Worm (Caenorhabditis elegans) whole organism, early embryonic: ENCODE measurements around the gene Y69H2.1.

Experiments
- B0310.2 ChIP-seq: sonication (generic microtip); optimal IDR thresholded peaks from 2 replicates; lab custom pipeline; 2016; ENCODE audit warnings: mild to moderate bottlenecking, missing genetic modification characterization, missing compliant biosample characterization
- F13C5.2 ChIP-seq: sonication (generic microtip); optimal IDR thresholded peaks from 2 replicates; lab custom pipeline; 2017; ENCODE audit warnings: mild to moderate bottlenecking, missing genetic modification characterization, inconsistent platforms, missing compliant biosample characterization
- aly-1 ChIP-seq: sonication (generic microtip); optimal IDR thresholded peaks from 2 replicates; lab custom pipeline; 2016; ENCODE audit warnings: missing genetic modification characterization, missing compliant biosample characterization
- ama-1 ChIP-seq: fragments of 150-350 bp; optimal IDR thresholded peaks from 2 replicates; lab custom pipeline; 2014
- ceh-13 ChIP-seq: fragments of 200-800 bp; sonication (Bioruptor generic); optimal IDR thresholded peaks from 2 replicates; lab custom pipeline; 2018; ENCODE audit warnings: mild to moderate bottlenecking, missing genetic modification characterization, missing compliant biosample characterization
- ceh-36 ChIP-seq: sonication (generic microtip); optimal IDR thresholded peaks from 2 replicates; lab custom pipeline; 2016; ENCODE audit warnings: missing genetic modification characterization, inconsistent platforms, missing compliant biosample characterization
- ets-7 ChIP-seq: sonication (generic microtip); optimal IDR thresholded peaks from 2 replicates; lab custom pipeline; 2016; ENCODE audit warnings: missing genotype, missing genetic modification characterization, missing compliant biosample characterization
- flt-1 ChIP-seq: fragments of 200-800 bp; sonication (Bioruptor generic); IDR thresholded peaks from 2 replicates; pipeline ENCODE4 v1.3.6; 2022; ENCODE audit warnings: missing genetic modification characterization, missing compliant biosample characterization
- hmbx-1 ChIP-seq: sonication (generic microtip); optimal IDR thresholded peaks from 2 replicates; lab custom pipeline; 2016; ENCODE audit warnings: mild to moderate bottlenecking, missing genetic modification characterization, missing compliant biosample characterization
- hmg-4 ChIP-seq: fragments of 200-800 bp; sonication (Bioruptor generic); optimal IDR thresholded peaks from 2 replicates; lab custom pipeline; 2018; ENCODE audit warnings: mild to moderate bottlenecking, missing genetic modification characterization, missing compliant biosample characterization
- hnd-1 ChIP-seq: sonication (generic microtip); optimal IDR thresholded peaks from 2 replicates; lab custom pipeline; 2016; ENCODE audit warnings: missing genetic modification characterization, missing compliant biosample characterization
- pes-1 ChIP-seq: fragments of 200-800 bp; sonication (Bioruptor generic); IDR thresholded peaks from 2 replicates; pipeline ENCODE4 v1.3.6; 2022; ENCODE audit warnings: missing genetic modification reagents, missing genetic modification characterization, missing compliant biosample characterization
- scrt-1 ChIP-seq: fragments of 200-800 bp; sonication (Bioruptor generic); IDR thresholded peaks from 2 replicates; pipeline ENCODE4 v1.3.6; 2022; ENCODE audit warnings: missing genetic modification characterization, missing compliant biosample characterization
- sea-1 ChIP-seq: fragments of 200-800 bp; sonication (Bioruptor generic); conservative IDR thresholded peaks from 2 replicates; pipeline ENCODE4 v1.3.6; 2022; ENCODE audit warnings: missing genetic modification characterization, missing compliant biosample characterization
- tbx-11 ChIP-seq: fragments of 200-800 bp; sonication (Bioruptor generic); IDR thresholded peaks from 2 replicates; pipeline ENCODE4 v1.3.6; 2022; ENCODE audit warnings: missing genetic modification characterization, missing compliant biosample characterization
- tbx-37 ChIP-seq: fragments of 200-800 bp; sonication (Bioruptor generic); conservative IDR thresholded peaks from 2 replicates; pipeline ENCODE4 v1.3.6; 2022; ENCODE audit warnings: missing genetic modification reagents, missing genetic modification characterization, missing compliant biosample characterization
- tra-4 ChIP-seq: sonication (generic microtip); optimal IDR thresholded peaks from 2 replicates; lab custom pipeline; 2017; ENCODE audit warnings: missing genetic modification characterization, missing compliant biosample characterization

Gene Y69H2.1

ce11 chrV:18605510-18605909 lies 16.9 kb downstream of the Y69H2.1 start:
- no peak for TF ChIP-seq F13C5.2
- TF ChIP-seq hmg-4, result no peak
- no peak for TF ChIP-seq ets-7 (tag; lab: Kevin White, UChicago)
- TF ChIP-seq hnd-1 (tag; lab: Kevin White, UChicago), result no peak

ce11 chrV:18597779-18598178 lies 24.6 kb downstream of the Y69H2.1 start:
- TF ChIP-seq ets-7 (tag; lab: Kevin White, UChicago) (no peak), ceh-36 (tag; lab: Kevin White, UChicago) (peak; percentile 83), hmbx-1 (tag; lab: Kevin White, UChicago) (no peak), B0310.2 (tag; lab: Kevin White, UChicago) (no peak)

ce11 chrV:18596240-18596639 lies 26.1 kb downstream of the Y69H2.1 start:
- TF ChIP-seq B0310.2 (tag; lab: Kevin White, UChicago) (no peak), tbx-37 (GFP tag; lab: Robert Waterston, UW) (no peak), ceh-36 (tag; lab: Kevin White, UChicago) (no peak), tra-4 (tag; lab: Kevin White, UChicago) (no peak), ets-7 (tag; lab: Kevin White, UChicago) (no peak), tbx-11 (no peak), hmg-4 (no peak), F13C5.2 (no peak), pes-1 (GFP tag; lab: Robert Waterston, UW) (no peak), flt-1 (GFP tag; lab: Robert Waterston, UW) (no peak), aly-1 (tag; lab: Kevin White, UChicago) (no peak)

- no peak for TF ChIP-seq scrt-1 (GFP tag; lab: Robert Waterston, UW)
- no peak for TF ChIP-seq tbx-11
- no peak for TF ChIP-seq tra-4 (tag; lab: Kevin White, UChicago)
- no peak for TF ChIP-seq ceh-13 (GFP tag; lab: Kevin White, UChicago)
- TF ChIP-seq hnd-1 (tag; lab: Kevin White, UChicago), result no peak
- no peak for TF ChIP-seq tbx-37 (GFP tag; lab: Robert Waterston, UW)
- no peak for TF ChIP-seq ceh-36 (tag; lab: Kevin White, UChicago)
- TF ChIP-seq hmg-4, result no peak
- no peak for TF ChIP-seq pes-1 (GFP tag; lab: Robert Waterston, UW)
- no peak for TF ChIP-seq B0310.2 (tag; lab: Kevin White, UChicago)
- TF ChIP-seq aly-1 (tag; lab: Kevin White, UChicago), result no peak
- no peak for TF ChIP-seq ama-1 (lab: Kevin White, UChicago)
- no peak for TF ChIP-seq ets-7 (tag; lab: Kevin White, UChicago)
- TF ChIP-seq F13C5.2, result no peak
- no peak for TF ChIP-seq hmbx-1 (tag; lab: Kevin White, UChicago)
- no peak for TF ChIP-seq sea-1 (GFP tag; lab: Robert Waterston, UW)
Measured at ce11 chrV:18592448-18592847, 29.9 kb downstream of the Y69H2.1 start, which contains the start of gene grdn-1. Gene grdn-1, plus strand, starts transcription at chrV:18592748.

ce11 chrV:18589585-18589984 lies 32.8 kb downstream of the Y69H2.1 start:
- TF ChIP-seq F13C5.2 (peak; percentile 7), hmg-4 (peak; percentile 33), flt-1 (GFP tag; lab: Robert Waterston, UW) (no peak)

- TF ChIP-seq tbx-37 (GFP tag; lab: Robert Waterston, UW), result no peak
- TF ChIP-seq ceh-36 (tag; lab: Kevin White, UChicago), result peak; percentile 90
Measured at ce11 chrV:18587936-18588335, 34.4 kb downstream of the Y69H2.1 start.

- TF ChIP-seq ets-7 (tag; lab: Kevin White, UChicago), result no peak
- TF ChIP-seq tra-4 (tag; lab: Kevin White, UChicago), result no peak
Measured at ce11 chrV:18586954-18587353, 35.4 kb downstream of the Y69H2.1 start.

ce11 chrV:18585102-18585501 lies 37.3 kb downstream of the Y69H2.1 start:
- TF ChIP-seq tbx-37 (GFP tag; lab: Robert Waterston, UW) (no peak), hnd-1 (tag; lab: Kevin White, UChicago) (no peak), hmg-4 (no peak), ceh-36 (tag; lab: Kevin White, UChicago) (no peak), B0310.2 (tag; lab: Kevin White, UChicago) (no peak), aly-1 (tag; lab: Kevin White, UChicago) (no peak), F13C5.2 (no peak), tbx-11 (no peak), sea-1 (GFP tag; lab: Robert Waterston, UW) (no peak), flt-1 (GFP tag; lab: Robert Waterston, UW) (no peak), pes-1 (GFP tag; lab: Robert Waterston, UW) (no peak), hmbx-1 (tag; lab: Kevin White, UChicago) (no peak), ama-1 (lab: Kevin White, UChicago) (no peak), scrt-1 (GFP tag; lab: Robert Waterston, UW) (no peak)

- TF ChIP-seq scrt-1 (GFP tag; lab: Robert Waterston, UW) (no peak), aly-1 (tag; lab: Kevin White, UChicago) (no peak)
Measured at ce11 chrV:18582358-18582757, 40.0 kb downstream of the Y69H2.1 start, which contains the start of gene txt-14. Gene txt-14, plus strand, starts transcription at chrV:18582658.
